Worm (Caenorhabditis elegans) whole organism, young adult: Measurements from ENCODE around the gene B0228.1.

Experiments used
- B0019.2 ChIP-seq: fragments of 200-800 bp; sonication (Bioruptor generic); conservative IDR thresholded peaks from 2 replicates; pipeline ENCODE4 v1.3.6; 2022; ENCODE audit warnings: missing genetic modification reagents, missing genetic modification characterization, missing compliant biosample characterization
- B0261.1 ChIP-seq: sonication (generic microtip); optimal IDR thresholded peaks from 2 replicates; lab custom pipeline; 2016; ENCODE audit warnings: mild to moderate bottlenecking, missing genetic modification characterization, moderate library complexity, missing compliant biosample characterization
- B0336.3 ChIP-seq: fragments of 200-800 bp; sonication (Bioruptor generic); IDR thresholded peaks from 2 replicates; pipeline ENCODE4 v1.3.6; 2022; ENCODE audit warnings: missing genetic modification characterization, missing compliant biosample characterization
- C06A6.2 ChIP-seq: fragments of 200-800 bp; sonication (Bioruptor generic); conservative IDR thresholded peaks from 2 replicates; pipeline ENCODE4 v1.3.6; 2022; ENCODE audit warnings: missing genetic modification characterization, missing compliant biosample characterization
- D2030.7 ChIP-seq: fragments of 200-800 bp; sonication (Bioruptor generic); IDR thresholded peaks from 2 replicates; pipeline ENCODE4 v1.3.6; 2022; ENCODE audit warnings: missing genetic modification reagents, missing genetic modification characterization, missing compliant biosample characterization
- F33H1.4 ChIP-seq: fragments of 200-800 bp; sonication (Bioruptor generic); IDR thresholded peaks from 2 replicates; pipeline ENCODE4 v1.3.6; 2022; ENCODE audit warnings: missing genetic modification reagents, missing genetic modification characterization, missing compliant biosample characterization
- F39B2.1 ChIP-seq: fragments of 200-800 bp; sonication (Bioruptor generic); IDR thresholded peaks from 2 replicates; pipeline ENCODE4 v1.3.6; 2022; ENCODE audit warnings: missing genetic modification reagents, missing genetic modification characterization, missing compliant biosample characterization
- T26A5.8 ChIP-seq: sonication (generic microtip); optimal IDR thresholded peaks from 2 replicates; lab custom pipeline; 2016; ENCODE audit warnings: missing genetic modification characterization, missing compliant biosample characterization
- Y53F4B.3 ChIP-seq: fragments of 200-800 bp; sonication (Bioruptor generic); IDR thresholded peaks from 2 replicates; pipeline ENCODE4 v1.3.6; 2022; ENCODE audit warnings: missing genetic modification reagents, missing genetic modification characterization, missing compliant biosample characterization
- ZK185.1 ChIP-seq: sonication (generic microtip); optimal IDR thresholded peaks from 2 replicates; lab custom pipeline; 2016; ENCODE audit warnings: mild to moderate bottlenecking, missing genetic modification characterization, missing compliant biosample characterization; ENCODE audit not compliant: poor library complexity, severe bottlenecking
- akir-1 ChIP-seq: fragments of 200-800 bp; sonication (Bioruptor generic); optimal IDR thresholded peaks from 2 replicates; lab custom pipeline; 2018; ENCODE audit warnings: mild to moderate bottlenecking, missing genetic modification characterization, moderate library complexity, missing compliant biosample characterization
- aptf-2 ChIP-seq: fragments of 200-800 bp; sonication (Bioruptor generic); conservative IDR thresholded peaks from 2 replicates; pipeline ENCODE4 v1.3.6; 2022; ENCODE audit warnings: missing genetic modification reagents, missing genetic modification characterization, missing compliant biosample characterization
- aptf-3 ChIP-seq: fragments of 200-800 bp; sonication (Bioruptor generic); IDR thresholded peaks from 2 replicates; pipeline ENCODE4 v1.3.6; 2022; ENCODE audit warnings: missing genetic modification characterization, missing compliant biosample characterization
- athp-1 ChIP-seq: sonication (generic microtip); optimal IDR thresholded peaks from 2 replicates; lab custom pipeline; 2017; ENCODE audit warnings: mild to moderate bottlenecking, missing genetic modification characterization, missing compliant biosample characterization
- attf-5 ChIP-seq: fragments of 200-800 bp; sonication (Bioruptor generic); optimal IDR thresholded peaks from 2 replicates; lab custom pipeline; 2018; ENCODE audit warnings: mild to moderate bottlenecking, missing genetic modification characterization, missing compliant biosample characterization
- attf-6 ChIP-seq: fragments of 200-800 bp; sonication (Bioruptor generic); IDR thresholded peaks from 2 replicates; pipeline ENCODE4 v1.3.6; 2022; ENCODE audit warnings: missing genetic modification reagents, missing genetic modification characterization, missing compliant biosample characterization
- bed-2 ChIP-seq: fragments of 200-800 bp; sonication (Bioruptor generic); IDR thresholded peaks from 2 replicates; pipeline ENCODE4 v1.3.6; 2022; ENCODE audit warnings: missing genetic modification reagents, missing genetic modification characterization, missing compliant biosample characterization
- ceh-79 ChIP-seq: sonication (generic microtip); optimal IDR thresholded peaks from 2 replicates; lab custom pipeline; 2017; ENCODE audit warnings: mild to moderate bottlenecking, missing genetic modification characterization, missing compliant biosample characterization
- die-1 ChIP-seq: sonication (generic microtip); optimal IDR thresholded peaks from 2 replicates; lab custom pipeline; 2016; ENCODE audit warnings: missing genotype, mild to moderate bottlenecking, missing genetic modification characterization, missing compliant biosample characterization
- dpff-1 ChIP-seq: sonication (generic microtip); optimal IDR thresholded peaks from 2 replicates; lab custom pipeline; 2017; ENCODE audit warnings: mild to moderate bottlenecking, missing genetic modification characterization, missing compliant biosample characterization
- efl-1 ChIP-seq: fragments of 150-350 bp; optimal IDR thresholded peaks from 2 replicates; lab custom pipeline; 2014; ENCODE audit warnings: missing biosample characterization, missing genetic modification reagents, missing genetic modification characterization
- egl-44 ChIP-seq: fragments of 200-800 bp; sonication (Bioruptor generic); IDR thresholded peaks from 2 replicates; pipeline ENCODE4 v1.3.6; 2022; ENCODE audit warnings: missing genetic modification reagents, missing genetic modification characterization, missing compliant biosample characterization
- gei-17 ChIP-seq: fragments of 200-800 bp; sonication (Bioruptor generic); optimal IDR thresholded peaks from 2 replicates; lab custom pipeline; 2018; ENCODE audit warnings: mild to moderate bottlenecking, missing genetic modification characterization, missing compliant biosample characterization
- hmg-1.2 ChIP-seq: fragments of 200-800 bp; sonication (Bioruptor generic); IDR thresholded peaks from 2 replicates; pipeline ENCODE4 v1.3.6; 2022; ENCODE audit warnings: missing genetic modification reagents, missing genetic modification characterization, missing compliant biosample characterization
- hsf-1 ChIP-seq: fragments of 200-800 bp; sonication (Bioruptor generic); IDR thresholded peaks from 2 replicates; pipeline ENCODE4 v1.3.6; 2022; ENCODE audit warnings: missing genetic modification reagents, missing genetic modification characterization, missing compliant biosample characterization
- lir-1 ChIP-seq: fragments of 200-800 bp; sonication (Bioruptor generic); conservative IDR thresholded peaks from 2 replicates; pipeline ENCODE4 v1.3.6; 2022; ENCODE audit warnings: missing genetic modification reagents, missing genetic modification characterization, missing compliant biosample characterization
- lsl-1 ChIP-seq: fragments of 200-800 bp; sonication (Bioruptor generic); optimal IDR thresholded peaks from 2 replicates; lab custom pipeline; 2018; ENCODE audit warnings: mild to moderate bottlenecking, missing genetic modification characterization, moderate library complexity, missing compliant biosample characterization
- madf-3 ChIP-seq: fragments of 200-800 bp; sonication (Bioruptor generic); IDR thresholded peaks from 2 replicates; pipeline ENCODE4 v1.3.6; 2022; ENCODE audit warnings: missing genetic modification reagents, missing genetic modification characterization, missing compliant biosample characterization
- madf-8 ChIP-seq: fragments of 200-800 bp; sonication (Bioruptor generic); conservative IDR thresholded peaks from 2 replicates; pipeline ENCODE4 v1.3.6; 2022; ENCODE audit warnings: missing genetic modification reagents, missing genetic modification characterization, missing compliant biosample characterization
- mcd-1 ChIP-seq: fragments of 200-800 bp; sonication (Bioruptor generic); IDR thresholded peaks from 2 replicates; pipeline ENCODE4 v1.3.6; 2022; ENCODE audit warnings: missing genetic modification reagents, missing genetic modification characterization, missing compliant biosample characterization
- mes-4 ChIP-seq: sonication (generic microtip); optimal IDR thresholded peaks from 2 replicates; lab custom pipeline; 2016; ENCODE audit warnings: missing genotype, missing genetic modification characterization, missing compliant biosample characterization
- mxl-1 ChIP-seq: sonication (generic microtip); optimal IDR thresholded peaks from 2 replicates; lab custom pipeline; 2016; ENCODE audit warnings: missing genetic modification characterization, missing compliant biosample characterization
- nfya-1 ChIP-seq: sonication (generic microtip); optimal IDR thresholded peaks from 2 replicates; lab custom pipeline; 2017; ENCODE audit warnings: antibody characterized with exemption, missing compliant biosample characterization, missing genetic modification characterization, borderline replicate concordance; ENCODE audit not compliant: insufficient read depth
- nhr-179 ChIP-seq: sonication (generic microtip); optimal IDR thresholded peaks from 2 replicates; lab custom pipeline; 2016; ENCODE audit warnings: mild to moderate bottlenecking, missing genetic modification characterization, missing compliant biosample characterization
- nhr-27 ChIP-seq: fragments of 200-800 bp; sonication (Bioruptor generic); optimal IDR thresholded peaks from 2 replicates; lab custom pipeline; 2018; ENCODE audit warnings: mild to moderate bottlenecking, missing genetic modification characterization, moderate library complexity, missing compliant biosample characterization
- nhr-80 ChIP-seq: sonication (generic microtip); optimal IDR thresholded peaks from 2 replicates; lab custom pipeline; 2016; ENCODE audit warnings: missing genetic modification characterization, missing compliant biosample characterization
- nhr-90 ChIP-seq: sonication (generic microtip); optimal IDR thresholded peaks from 2 replicates; lab custom pipeline; 2016; ENCODE audit warnings: missing genotype, mild to moderate bottlenecking, missing genetic modification characterization, missing compliant biosample characterization
- pha-4 ChIP-seq: fragments of 150-350 bp; sonication (generic microtip); optimal IDR thresholded peaks from 2 replicates; lab custom pipeline; 2014; ENCODE audit warnings: missing biosample characterization, missing genetic modification reagents, missing genetic modification characterization
- rcor-1 ChIP-seq: fragments of 200-800 bp; sonication (Bioruptor generic); IDR thresholded peaks from 2 replicates; pipeline ENCODE4 v1.3.6; 2022; ENCODE audit warnings: missing genetic modification reagents, missing genetic modification characterization, missing compliant biosample characterization
- rec-8 ChIP-seq, 2 experiments: sonication (generic microtip); optimal IDR thresholded peaks; 2 replicates each; lab custom pipeline; 2016; ENCODE audit warnings: mild to moderate bottlenecking in 2 of 2, missing genetic modification characterization in 2 of 2, missing genetic modification reagents in 2 of 2, missing genotype in 2 of 2, missing biosample characterization in 1 of 2, missing compliant biosample characterization in 1 of 2, moderate library complexity in 1 of 2
- repo-1 ChIP-seq: sonication (generic microtip); optimal IDR thresholded peaks from 2 replicates; lab custom pipeline; 2017; ENCODE audit warnings: mild to moderate bottlenecking, missing genetic modification characterization, missing compliant biosample characterization
- rpc-1 ChIP-seq, 2 experiments: fragments of 150-350 bp in 1 of 2; sonication (generic microtip) in 1 of 2; optimal IDR thresholded peaks; 2 replicates each; lab custom pipeline; 2014 to 2018; ENCODE audit warnings: missing biosample characterization in 1 of 2, missing genetic modification characterization in 1 of 2, missing genetic modification reagents in 1 of 2, missing genotype in 1 of 2
- snpc-1.1 ChIP-seq: sonication (generic microtip); optimal IDR thresholded peaks from 2 replicates; lab custom pipeline; 2017; ENCODE audit warnings: missing genetic modification characterization, mild to moderate bottlenecking, missing compliant biosample characterization, antibody characterized with exemption, moderate library complexity, missing genotype, missing genetic modification reagents; ENCODE audit not compliant: insufficient read depth
- unc-130 ChIP-seq: sonication (generic microtip); optimal IDR thresholded peaks from 2 replicates; lab custom pipeline; 2016; ENCODE audit warnings: missing genetic modification reagents, missing genetic modification characterization, missing compliant biosample characterization
- xnd-1 ChIP-seq: sonication (generic microtip); optimal IDR thresholded peaks from 2 replicates; lab custom pipeline; 2016; ENCODE audit warnings: missing genotype, missing genetic modification reagents, missing genetic modification characterization, missing compliant biosample characterization
- zfh-2 ChIP-seq: fragments of 200-800 bp; sonication (Bioruptor generic); conservative IDR thresholded peaks from 2 replicates; pipeline ENCODE4 v1.3.6; 2022; ENCODE audit warnings: missing genetic modification reagents, missing genetic modification characterization, missing compliant biosample characterization
- ztf-25 ChIP-seq: fragments of 200-800 bp; sonication (Bioruptor generic); IDR thresholded peaks from 2 replicates; pipeline ENCODE4 v1.3.6; 2022; ENCODE audit warnings: missing genetic modification reagents, missing genetic modification characterization, missing compliant biosample characterization
- ztf-3 ChIP-seq: fragments of 200-800 bp; sonication (Bioruptor generic); optimal IDR thresholded peaks from 2 replicates; lab custom pipeline; 2018; ENCODE audit warnings: mild to moderate bottlenecking, missing genetic modification characterization, missing compliant biosample characterization

B0228.1 gene

DNA sequence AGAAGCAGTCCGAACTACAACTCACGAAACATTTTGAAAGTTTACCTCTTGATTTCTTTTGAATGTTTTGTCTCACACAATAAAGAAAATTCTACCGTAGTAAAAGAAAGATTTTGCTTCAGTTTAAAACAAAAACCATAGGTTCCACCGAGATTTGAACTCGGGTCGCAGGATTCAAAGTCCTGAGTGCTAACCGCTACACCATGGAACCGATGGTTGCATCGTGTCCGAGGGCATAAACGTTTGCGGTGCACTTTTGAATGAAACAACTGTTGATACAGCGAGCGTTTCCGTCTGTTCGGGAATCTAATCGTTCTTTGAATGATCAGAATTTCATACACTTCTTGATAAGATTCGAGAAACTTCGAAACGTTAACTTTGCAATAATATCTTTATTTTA lies 1.7 kb downstream of the B0228.1 start (continued):
- TF ChIP-seq xnd-1 (tag; lab: Kevin White, UChicago): no peak
- TF ChIP-seq gei-17 (GFP tag; lab: Kevin White, UChicago): no peak
- peak; percentile 46 for TF ChIP-seq D2030.7
- peak; percentile 59 for TF ChIP-seq ztf-3 (GFP tag; lab: Kevin White, UChicago)
- TF ChIP-seq akir-1 (GFP tag; lab: Kevin White, UChicago): no peak
- no peak for TF ChIP-seq aptf-2 (GFP tag; lab: Robert Waterston, UW)
- no peak for TF ChIP-seq nhr-179
- TF ChIP-seq F39B2.1 (GFP tag; lab: Robert Waterston, UW): no peak
- TF ChIP-seq F33H1.4 (GFP tag; lab: Robert Waterston, UW): peak; percentile 47
- TF ChIP-seq attf-6 (GFP tag; lab: Robert Waterston, UW): no peak
- TF ChIP-seq die-1: peak; percentile 78
- no peak for TF ChIP-seq ztf-25 (GFP tag; lab: Robert Waterston, UW)
- no peak for TF ChIP-seq nhr-27
- TF ChIP-seq athp-1: peak; percentile 51
- TF ChIP-seq nfya-1 (tag; lab: Kevin White, UChicago): no peak
- TF ChIP-seq Y53F4B.3 (GFP tag; lab: Robert Waterston, UW): 0 out of 2 replicates have a peak, but pooled peaks have one; percentile 16
- TF ChIP-seq ZK185.1 (tag; lab: Kevin White, UChicago): peak; percentile 67
- TF ChIP-seq C06A6.2 (GFP tag; lab: Robert Waterston, UW): no peak
- TF ChIP-seq madf-8 (GFP tag; lab: Robert Waterston, UW): peak; percentile 57
- peak in 1 of 2 experiments; percentile 38 for TF ChIP-seq rec-8 (tag; optimal IDR thresholded peaks at IDR 0.05; lab: Kevin White, UChicago)
- no peak for TF ChIP-seq B0019.2 (GFP tag; lab: Robert Waterston, UW)
- TF ChIP-seq attf-5 (GFP tag; lab: Kevin White, UChicago): peak; percentile 61
- peak; percentile 54 for TF ChIP-seq ceh-79 (tag; lab: Kevin White, UChicago)
- TF ChIP-seq unc-130 (GFP tag; lab: Kevin White, UChicago): peak; percentile 35
- peak; percentile 23; the same call in 1 of the 2 replicates for TF ChIP-seq B0336.3
- peak; percentile 65 for TF ChIP-seq hmg-1.2 (GFP tag; lab: Robert Waterston, UW)
- no peak for TF ChIP-seq bed-2 (GFP tag; lab: Robert Waterston, UW)
- no peak for TF ChIP-seq dpff-1 (tag; lab: Kevin White, UChicago)
- no peak for TF ChIP-seq T26A5.8 (tag; lab: Kevin White, UChicago)
- TF ChIP-seq repo-1 (tag; lab: Kevin White, UChicago): peak; percentile 81
- TF ChIP-seq lsl-1 (GFP tag; lab: Kevin White, UChicago): peak; percentile 42
- peak; percentile 72 for TF ChIP-seq hsf-1 (GFP tag; lab: Robert Waterston, UW)
- TF ChIP-seq mxl-1 (tag; lab: Kevin White, UChicago): peak; percentile 25
- peak; percentile 68 for TF ChIP-seq nhr-90
- TF ChIP-seq mes-4 (tag; lab: Kevin White, UChicago): peak; percentile 8
- peak; percentile 88 for TF ChIP-seq B0261.1 (tag; lab: Kevin White, UChicago)
- no peak for TF ChIP-seq snpc-1.1
- 0 out of 2 replicates have a peak, but pooled peaks have one; percentile 36 for TF ChIP-seq egl-44 (GFP tag; lab: Robert Waterston, UW)
- TF ChIP-seq nhr-80 (tag; lab: Kevin White, UChicago): peak; percentile 63
- no peak for TF ChIP-seq zfh-2 (GFP tag; lab: Robert Waterston, UW)
- TF ChIP-seq aptf-3 (GFP tag; lab: Robert Waterston, UW): 0 out of 2 replicates have a peak, but pooled peaks have one; percentile 42
- TF ChIP-seq pha-4: no peak
- TF ChIP-seq rcor-1 (GFP tag; lab: Robert Waterston, UW): peak; percentile 32; the same call in 1 of the 2 replicates
- 0 out of 2 replicates have a peak, but pooled peaks have one; percentile 25 for TF ChIP-seq madf-3 (GFP tag; lab: Robert Waterston, UW)
- no peak for TF ChIP-seq lir-1 (GFP tag; lab: Robert Waterston, UW)
- TF ChIP-seq efl-1: no peak
- TF ChIP-seq mcd-1: peak; percentile 59
- peak; percentile 74 for TF ChIP-seq rpc-1 (optimal IDR thresholded peaks at IDR 0.05; lab: Kevin White, UChicago)
- peak; percentile 90 for TF ChIP-seq rpc-1 (tag; optimal IDR thresholded peaks at IDR 0.05; lab: Kevin White, UChicago)
